Fruit fly (Drosophila melanogaster) whole organism, embryonic: Measurements from ENCODE around the gene CG12253.

Source experiments
- CG10366 ChIP-seq: fragments of 200-800 bp; sonication (Bioruptor generic); IDR thresholded peaks from 2 replicates; pipeline ENCODE4 v1.3.6; 2022; ENCODE audit warnings: missing biosample characterization, missing genetic modification characterization
- CG11247 ChIP-seq: fragments of 200-800 bp; sonication (Bioruptor generic); IDR thresholded peaks from 2 replicates; pipeline ENCODE4 v1.3.6; 2022; ENCODE audit warnings: missing biosample characterization, missing genetic modification characterization
- CG11560 ChIP-seq: fragments of 200-800 bp; sonication (Bioruptor generic); IDR thresholded peaks from 3 replicates; pipeline ENCODE4 v1.3.6; 2022; ENCODE audit warnings: missing biosample characterization, missing genetic modification characterization
- CG12769 ChIP-seq: fragments of 200-800 bp; sonication (Bioruptor generic); optimal IDR thresholded peaks from 2 replicates; lab custom pipeline; 2019; ENCODE audit warnings: missing biosample characterization, mild to moderate bottlenecking, missing genetic modification characterization, moderate library complexity
- CG14965 ChIP-seq: fragments of 200-800 bp; sonication (Bioruptor generic); optimal IDR thresholded peaks from 2 replicates; lab custom pipeline; 2016; ENCODE audit warnings: missing biosample characterization, missing genetic modification characterization, borderline replicate concordance
- CG17802 ChIP-seq: fragments of 200-800 bp; sonication (Bioruptor generic); optimal IDR thresholded peaks from 2 replicates; lab custom pipeline; 2018; ENCODE audit warnings: missing biosample characterization, mild to moderate bottlenecking, missing genetic modification characterization, moderate library complexity
- CG17912 ChIP-seq: fragments of 200-800 bp; sonication (Bioruptor generic); optimal IDR thresholded peaks from 2 replicates; lab custom pipeline; 2018; ENCODE audit warnings: missing biosample characterization, mild to moderate bottlenecking, missing genetic modification characterization
- CG18262 ChIP-seq: fragments of 200-800 bp; optimal IDR thresholded peaks from 3 replicates; lab custom pipeline; 2019; ENCODE audit warnings: missing biosample characterization, mild to moderate bottlenecking, missing genetic modification characterization, moderate library complexity
- CG1832 ChIP-seq: fragments of 200-800 bp; sonication (Bioruptor generic); optimal IDR thresholded peaks from 2 replicates; lab custom pipeline; 2017; ENCODE audit warnings: missing biosample characterization, mild to moderate bottlenecking, missing genetic modification characterization, inconsistent platforms
- CG2678 ChIP-seq: fragments of 200-800 bp; sonication (Bioruptor generic); optimal IDR thresholded peaks from 3 replicates; lab custom pipeline; 2019; ENCODE audit warnings: missing biosample characterization, mild to moderate bottlenecking, missing genetic modification characterization, moderate library complexity
- CG30403 ChIP-seq: fragments of 200-800 bp; sonication (Bioruptor generic); optimal IDR thresholded peaks from 3 replicates; lab custom pipeline; 2016; ENCODE audit warnings: missing biosample characterization, missing genetic modification characterization
- CG30431 ChIP-seq: fragments of 200-800 bp; sonication (Bioruptor generic); optimal IDR thresholded peaks from 2 replicates; lab custom pipeline; 2017; ENCODE audit warnings: missing biosample characterization, missing genetic modification characterization
- CG3065 ChIP-seq: fragments of 200-800 bp; sonication (Bioruptor generic); optimal IDR thresholded peaks from 2 replicates; lab custom pipeline; 2016; ENCODE audit warnings: missing biosample characterization, missing genetic modification characterization
- CG3281 ChIP-seq: fragments of 200-800 bp; sonication (Bioruptor generic); optimal IDR thresholded peaks from 3 replicates; lab custom pipeline; 2017; ENCODE audit warnings: missing biosample characterization, mild to moderate bottlenecking, missing genetic modification characterization
- CG4360 ChIP-seq: fragments of 200-800 bp; sonication (Bioruptor generic); IDR thresholded peaks from 2 replicates; pipeline ENCODE4 v1.3.6; 2022; ENCODE audit warnings: missing biosample characterization, missing genetic modification characterization
- CG8359 ChIP-seq: fragments of 200-800 bp; sonication (Bioruptor generic); optimal IDR thresholded peaks from 2 replicates; lab custom pipeline; 2017; ENCODE audit warnings: missing biosample characterization, mild to moderate bottlenecking, missing genetic modification characterization, borderline replicate concordance
- CG9727 ChIP-seq: fragments of 200-800 bp; sonication (Bioruptor generic); optimal IDR thresholded peaks from 3 replicates; lab custom pipeline; 2017; ENCODE audit warnings: missing biosample characterization, mild to moderate bottlenecking, missing genetic modification characterization
- CG9932 ChIP-seq: fragments of 200-800 bp; sonication (Bioruptor generic); IDR thresholded peaks from 2 replicates; pipeline ENCODE4 v1.3.6; 2022; ENCODE audit warnings: missing biosample characterization, missing genetic modification characterization
- D19B ChIP-seq: fragments of 200-800 bp; sonication (Bioruptor generic); optimal IDR thresholded peaks from 2 replicates; lab custom pipeline; 2017; ENCODE audit warnings: missing biosample characterization, mild to moderate bottlenecking, missing genetic modification characterization
- Dbx ChIP-seq: fragments of 200-800 bp; sonication (Bioruptor generic); IDR thresholded peaks from 3 replicates; pipeline ENCODE4 v1.3.6; 2022; ENCODE audit warnings: missing biosample characterization, missing genetic modification characterization
- Fer3 ChIP-seq: fragments of 200-800 bp; sonication (Bioruptor generic); optimal IDR thresholded peaks from 2 replicates; lab custom pipeline; 2018; ENCODE audit warnings: missing biosample characterization, mild to moderate bottlenecking, missing genetic modification characterization, moderate library complexity
- Gsc ChIP-seq: fragments of 200-800 bp; sonication (Bioruptor generic); IDR thresholded peaks from 2 replicates; pipeline ENCODE4 v1.3.6; 2022; ENCODE audit warnings: missing biosample characterization, missing genetic modification characterization
- Hr51 ChIP-seq, 2 experiments: fragments of 200-800 bp; sonication (Bioruptor generic); optimal IDR thresholded peaks; 2 replicates in 1 of 2; 3 replicates in 1 of 2; lab custom pipeline; 2016 to 2018; ENCODE audit warnings: missing biosample characterization in 2 of 2, missing genetic modification characterization in 2 of 2, mild to moderate bottlenecking in 1 of 2, moderate library complexity in 1 of 2
- Lpt ChIP-seq: fragments of >200 bp; optimal IDR thresholded peaks from 2 replicates; lab custom pipeline; 2018; ENCODE audit warnings: missing biosample characterization, missing genetic modification characterization
- Max ChIP-seq: fragments of 200-800 bp; sonication (Bioruptor generic); optimal IDR thresholded peaks from 2 replicates; lab custom pipeline; 2016; ENCODE audit warnings: missing biosample characterization, mild to moderate bottlenecking, missing genetic modification characterization
- NC2α ChIP-seq: fragments of 200-800 bp; sonication (Bioruptor generic); optimal IDR thresholded peaks from 2 replicates; lab custom pipeline; 2016; ENCODE audit warnings: missing biosample characterization, missing genetic modification characterization
- Scr ChIP-seq: fragments of 200-800 bp; sonication (Bioruptor generic); IDR thresholded peaks from 2 replicates; pipeline ENCODE4 v1.3.6; 2022; ENCODE audit warnings: missing biosample characterization, missing genetic modification characterization; ENCODE audit not compliant: partially characterized antibody
- Sin3A ChIP-seq: fragments of >200 bp; optimal IDR thresholded peaks from 2 replicates; lab custom pipeline; 2018
- Stat92E ChIP-seq, 3 experiments: fragments of >200 bp in 2 of 3; fragments of 200-800 bp in 1 of 3; sonication (Bioruptor generic) in 1 of 3; optimal IDR thresholded peaks; 2 replicates each; lab custom pipeline; 2017 to 2019; ENCODE audit warnings: missing biosample characterization in 3 of 3, missing genetic modification characterization in 3 of 3, mild to moderate bottlenecking in 1 of 3, moderate library complexity in 1 of 3
- ato ChIP-seq: fragments of 200-800 bp; sonication (Bioruptor generic); IDR thresholded peaks from 2 replicates; pipeline ENCODE4 v1.3.6; 2022; ENCODE audit warnings: missing biosample characterization, missing genetic modification characterization; ENCODE audit not compliant: partially characterized antibody
- cato ChIP-seq: fragments of 200-800 bp; sonication (Bioruptor generic); optimal IDR thresholded peaks from 2 replicates; lab custom pipeline; 2016; ENCODE audit warnings: missing biosample characterization, missing genetic modification characterization, borderline replicate concordance
- cg ChIP-seq: fragments of 200-800 bp; sonication (Bioruptor generic); optimal IDR thresholded peaks from 3 replicates; lab custom pipeline; 2019; ENCODE audit warnings: missing biosample characterization, mild to moderate bottlenecking, missing genetic modification characterization, moderate library complexity
- chn ChIP-seq: fragments of 200-800 bp; sonication (Bioruptor generic); optimal IDR thresholded peaks from 2 replicates; lab custom pipeline; 2016; ENCODE audit warnings: missing biosample characterization, missing genetic modification characterization
- croc ChIP-seq: fragments of 200-800 bp; sonication (Bioruptor generic); conservative IDR thresholded peaks from 3 replicates; pipeline ENCODE4 v1.3.6; 2022; ENCODE audit warnings: missing biosample characterization, missing genetic modification characterization
- cwo ChIP-seq: fragments of 200-800 bp; sonication (Bioruptor generic); optimal IDR thresholded peaks from 3 replicates; lab custom pipeline; 2017; ENCODE audit warnings: missing biosample characterization, missing genetic modification characterization, mild to moderate bottlenecking, moderate library complexity, missing genetic modification reagents
- dmrt11E ChIP-seq: fragments of 200-800 bp; sonication (Bioruptor generic); optimal IDR thresholded peaks from 3 replicates; lab custom pipeline; 2018; ENCODE audit warnings: missing biosample characterization, mild to moderate bottlenecking, missing genetic modification characterization, moderate library complexity
- dmrt99B ChIP-seq: fragments of 200-800 bp; sonication (Bioruptor generic); optimal IDR thresholded peaks from 2 replicates; lab custom pipeline; 2018; ENCODE audit warnings: missing biosample characterization, mild to moderate bottlenecking, missing genetic modification characterization, moderate library complexity
- dpn ChIP-seq, 2 experiments: fragments of 200-800 bp; sonication (Bioruptor generic); optimal IDR thresholded peaks; 3 replicates each; lab custom pipeline; 2016; ENCODE audit warnings: missing biosample characterization in 2 of 2, missing genetic modification characterization in 2 of 2
- esg ChIP-seq: fragments of 200-800 bp; sonication (Bioruptor generic); conservative IDR thresholded peaks from 2 replicates; pipeline ENCODE4 v1.3.6; 2022; ENCODE audit warnings: missing biosample characterization, missing genetic modification characterization
- ham ChIP-seq: fragments of 200-800 bp; sonication (Bioruptor generic); IDR thresholded peaks from 2 replicates; pipeline ENCODE4 v1.3.6; 2022; ENCODE audit warnings: missing biosample characterization, missing genetic modification characterization
- hth ChIP-seq: fragments of >200 bp; optimal IDR thresholded peaks from 2 replicates; lab custom pipeline; 2017; ENCODE audit warnings: inconsistent platforms
- kah ChIP-seq: fragments of 200-800 bp; sonication (Bioruptor generic); optimal IDR thresholded peaks from 2 replicates; lab custom pipeline; 2018; ENCODE audit warnings: missing biosample characterization, mild to moderate bottlenecking, missing genetic modification characterization
- luna ChIP-seq: fragments of 200-800 bp; sonication (Bioruptor generic); optimal IDR thresholded peaks from 2 replicates; lab custom pipeline; 2016; ENCODE audit warnings: missing biosample characterization, missing genetic modification characterization
- sc ChIP-seq, 3 experiments: fragments of >200 bp in 2 of 3; fragments of 200-800 bp in 1 of 3; sonication (Bioruptor generic) in 1 of 3; optimal IDR thresholded peaks; 2 replicates in 2 of 3; 3 replicates in 1 of 3; lab custom pipeline; 2017; ENCODE audit warnings: mild to moderate bottlenecking in 1 of 3, missing biosample characterization in 1 of 3, missing genetic modification characterization in 1 of 3, missing genetic modification reagents in 1 of 3
- sens ChIP-seq: fragments of 200-800 bp; sonication (Bioruptor generic); peaks from one replicate; lab custom pipeline; 2016; ENCODE audit warnings: missing biosample characterization, missing genetic modification characterization
- so ChIP-seq: fragments of 200-800 bp; sonication (Bioruptor generic); IDR thresholded peaks from 3 replicates; pipeline ENCODE4 v1.3.6; 2022; ENCODE audit warnings: missing biosample characterization, missing genetic modification characterization
- sob ChIP-seq: fragments of 200-800 bp; sonication (Bioruptor generic); IDR thresholded peaks from 2 replicates; pipeline ENCODE4 v1.3.6; 2022; ENCODE audit warnings: missing biosample characterization, missing genetic modification characterization
- stwl ChIP-seq: fragments of 200-800 bp; sonication (Bioruptor generic); optimal IDR thresholded peaks from 3 replicates; lab custom pipeline; 2018; ENCODE audit warnings: missing biosample characterization, mild to moderate bottlenecking, missing genetic modification characterization, moderate library complexity
- zf30C ChIP-seq: fragments of 200-800 bp; sonication (Bioruptor generic); optimal IDR thresholded peaks from 3 replicates; lab custom pipeline; 2018; ENCODE audit warnings: missing biosample characterization, mild to moderate bottlenecking, missing genetic modification characterization

The CG12253 gene

DNA sequence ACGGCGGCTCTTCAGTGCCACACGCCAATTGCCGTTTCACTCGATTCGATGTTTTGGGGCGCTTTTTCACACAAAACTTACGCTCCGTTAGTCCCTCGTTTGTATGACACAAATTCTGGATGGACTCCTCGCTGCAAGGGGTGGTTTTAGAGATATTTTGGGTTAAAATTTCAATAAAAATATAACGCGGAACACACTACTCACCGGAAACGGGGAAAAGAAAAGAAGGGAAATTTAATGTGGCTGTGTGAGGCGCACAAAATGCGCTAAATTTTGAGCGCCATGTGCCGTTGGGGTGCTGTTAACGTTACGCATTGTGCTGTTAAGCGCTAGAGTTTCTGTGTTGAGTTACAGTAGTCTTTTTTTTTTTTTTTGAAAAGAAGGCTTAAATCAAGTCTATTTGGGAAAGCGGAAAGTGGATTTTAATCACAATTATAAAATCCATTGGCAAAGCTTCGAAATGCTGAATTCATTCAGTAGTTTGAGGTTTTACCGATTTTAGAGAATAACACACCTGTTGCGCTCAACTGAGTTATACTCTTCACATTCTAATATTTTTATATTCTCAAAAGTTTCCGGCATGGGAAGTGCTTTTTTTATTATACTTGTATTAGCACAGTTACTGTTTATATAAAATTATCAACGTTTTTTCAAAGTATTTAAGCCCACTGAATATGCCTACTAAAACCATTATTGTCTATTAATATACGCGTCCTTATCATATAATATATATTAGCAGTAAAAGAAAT lies 16.5 kb downstream of the CG12253 start, which contains the start of gene RpL9 (continued):
- TF ChIP-seq chn (GFP tag; lab: Kevin White, UChicago) (peak; percentile 33), dmrt11E (tag; lab: Kevin White, UChicago) (peak; percentile 49), sc (optimal IDR thresholded peaks at IDR 0.05; lab: Kevin White, UChicago) (no peak), sc (GFP tag; optimal IDR thresholded peaks at IDR 0.05; lab: Kevin White, UChicago) (peak; percentile 53), D19B (peak; percentile 42), ato (no peak), CG14965 (GFP tag; lab: Kevin White, UChicago) (no peak), esg (GFP tag; lab: Robert Waterston, UW) (no peak), kah (GFP tag; lab: Kevin White, UChicago) (peak; percentile 83), Stat92E (GFP tag; optimal IDR thresholded peaks at IDR 0.05; lab: Kevin White, UChicago) (peak in 1 of 3 experiments; percentile 35), dmrt99B (no peak), CG18262 (tag; lab: Kevin White, UChicago) (peak; percentile 64), CG10366 (GFP tag; lab: Robert Waterston, UW) (no peak), CG2678 (tag; lab: Kevin White, UChicago) (no peak), sob (no peak; the same call in 1 of the 2 replicates), Lpt (GFP tag; lab: Kevin White, UChicago) (no peak), CG11247 (no peak), zf30C (peak; percentile 37), CG3065 (GFP tag; lab: Kevin White, UChicago) (no peak), cwo (GFP tag; lab: Kevin White, UChicago) (no peak), NC2α (GFP tag; lab: Kevin White, UChicago) (peak; percentile 25), dpn (GFP tag; optimal IDR thresholded peaks at IDR 0.05; lab: Kevin White, UChicago) (peak in 1 of 2 experiments; percentile 71), CG1832 (GFP tag; lab: Kevin White, UChicago) (no peak), cg (GFP tag; lab: Kevin White, UChicago) (no peak), CG11560 (tag; lab: Robert Waterston, UW) (no peak), CG12769 (peak; percentile 63), CG17912 (GFP tag; lab: Kevin White, UChicago) (peak; percentile 91), Gsc (GFP tag; lab: Robert Waterston, UW) (no peak), CG3281 (GFP tag; lab: Kevin White, UChicago) (peak; percentile 88), croc (no peak), Fer3 (tag; lab: Kevin White, UChicago) (peak; percentile 68), Scr (GFP tag; lab: Robert Waterston, UW) (no peak), sens (GFP tag; lab: Kevin White, UChicago) (peak; percentile 93), hth (lab: Kevin White, UChicago) (no peak), CG4360 (GFP tag; lab: Robert Waterston, UW) (peak; percentile 23), Max (GFP tag; lab: Kevin White, UChicago) (peak; percentile 74), CG9932 (no peak), CG9727 (GFP tag; lab: Kevin White, UChicago) (peak; percentile 82), CG30431 (GFP tag; lab: Kevin White, UChicago) (no peak), stwl (tag; lab: Kevin White, UChicago) (peak; percentile 20), CG8359 (peak; percentile 63), Dbx (GFP tag; lab: Robert Waterston, UW) (no peak; the same call in 2 of the 3 replicates), CG17802 (tag; lab: Kevin White, UChicago) (peak; percentile 48), so (GFP tag; lab: Robert Waterston, UW) (no peak), ham (GFP tag; lab: Robert Waterston, UW) (no peak), Hr51 (GFP tag; optimal IDR thresholded peaks at IDR 0.05; lab: Kevin White, UChicago) (peak in 1 of 2 experiments; percentile 55), luna (peak; percentile 77), cato (GFP tag; lab: Kevin White, UChicago) (no peak), Sin3A (lab: Kevin White, UChicago) (peak; percentile 30), CG30403 (GFP tag; lab: Kevin White, UChicago) (no peak)
